Fruit fly (Drosophila melanogaster): ENCODE results near the gene CG17249.

DNA sequence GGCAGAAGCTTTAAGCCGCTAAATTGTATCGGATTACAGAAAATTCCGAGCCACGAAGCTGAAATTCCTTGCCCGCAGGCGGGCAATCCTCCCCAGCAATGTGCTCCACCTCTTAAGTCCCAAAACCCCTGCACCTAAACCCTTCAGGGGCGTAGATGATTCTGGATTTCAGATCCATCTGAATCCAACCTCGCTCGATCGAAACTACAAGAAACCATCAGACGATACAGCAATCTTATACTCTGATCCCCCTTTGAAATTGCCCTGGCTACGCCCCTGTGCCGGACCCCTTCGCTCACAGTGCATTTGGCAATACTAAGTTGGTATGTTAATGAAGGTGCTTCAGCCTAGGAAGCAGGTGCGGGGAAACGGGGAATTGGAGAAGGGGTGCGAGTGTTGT lies 35.8 kb upstream of the CG17249 start:
- TF ChIP-seq Myc (optimal IDR thresholded peaks at IDR 0.05) (no peak), Sin3A (optimal IDR thresholded peaks at IDR 0.05) (no peak), insv (optimal IDR thresholded peaks at IDR 0.05) (no peak), h (optimal IDR thresholded peaks at IDR 0.05) (no peak)
